Fruit fly (Drosophila melanogaster) whole organism, embryonic: ENCODE data around the gene CG4461.

Source experiments
- C15 ChIP-seq: fragments of 200-800 bp; sonication (Bioruptor generic); IDR thresholded peaks from 3 replicates; pipeline ENCODE4 v1.3.6; 2022; ENCODE audit warnings: missing biosample characterization, missing genetic modification characterization
- CG12219 ChIP-seq: fragments of 200-800 bp; sonication (Bioruptor generic); optimal IDR thresholded peaks from 3 replicates; lab custom pipeline; 2018; ENCODE audit warnings: missing biosample characterization, mild to moderate bottlenecking, missing genetic modification characterization
- CG14710 ChIP-seq: fragments of 200-800 bp; sonication (Bioruptor generic); optimal IDR thresholded peaks from 3 replicates; lab custom pipeline; 2019; ENCODE audit warnings: missing biosample characterization, mild to moderate bottlenecking, missing genetic modification characterization, moderate library complexity
- CG15479 ChIP-seq: fragments of 200-800 bp; sonication (Bioruptor generic); optimal IDR thresholded peaks from 3 replicates; lab custom pipeline; 2019; ENCODE audit warnings: missing biosample characterization, mild to moderate bottlenecking, missing genetic modification characterization, moderate library complexity
- CG1602 ChIP-seq: fragments of 200-800 bp; sonication (Bioruptor generic); optimal IDR thresholded peaks from 3 replicates; lab custom pipeline; 2016; ENCODE audit warnings: missing biosample characterization, missing genetic modification characterization
- CG17328 ChIP-seq: fragments of 200-800 bp; sonication (Bioruptor generic); IDR thresholded peaks from 2 replicates; pipeline ENCODE4 v1.3.6; 2022; ENCODE audit warnings: missing biosample characterization, missing genetic modification characterization
- CG17802 ChIP-seq: fragments of 200-800 bp; sonication (Bioruptor generic); optimal IDR thresholded peaks from 2 replicates; lab custom pipeline; 2018; ENCODE audit warnings: missing biosample characterization, mild to moderate bottlenecking, missing genetic modification characterization, moderate library complexity
- CG18262 ChIP-seq: fragments of 200-800 bp; optimal IDR thresholded peaks from 3 replicates; lab custom pipeline; 2019; ENCODE audit warnings: missing biosample characterization, mild to moderate bottlenecking, missing genetic modification characterization, moderate library complexity
- CG1832 ChIP-seq: fragments of 200-800 bp; sonication (Bioruptor generic); optimal IDR thresholded peaks from 2 replicates; lab custom pipeline; 2017; ENCODE audit warnings: missing biosample characterization, mild to moderate bottlenecking, missing genetic modification characterization, inconsistent platforms
- CG18476 ChIP-seq: fragments of 200-800 bp; sonication (Bioruptor generic); optimal IDR thresholded peaks from 2 replicates; lab custom pipeline; 2016; ENCODE audit warnings: missing biosample characterization, mild to moderate bottlenecking, missing genetic modification characterization
- CG18619 ChIP-seq: fragments of 200-800 bp; sonication (Bioruptor generic); optimal IDR thresholded peaks from 3 replicates; lab custom pipeline; 2017; ENCODE audit warnings: missing biosample characterization, mild to moderate bottlenecking, missing genetic modification characterization
- CG2202 ChIP-seq: fragments of 200-800 bp; sonication (Bioruptor generic); optimal IDR thresholded peaks from 2 replicates; lab custom pipeline; 2018; ENCODE audit warnings: missing biosample characterization, mild to moderate bottlenecking, missing genetic modification characterization
- CG7372 ChIP-seq: fragments of 200-800 bp; sonication (Bioruptor generic); IDR thresholded peaks from 2 replicates; pipeline ENCODE4 v1.3.6; 2022; ENCODE audit warnings: missing biosample characterization, missing genetic modification characterization
- CG8281 ChIP-seq: fragments of 200-800 bp; sonication (Bioruptor generic); optimal IDR thresholded peaks from 2 replicates; lab custom pipeline; 2018; ENCODE audit warnings: missing biosample characterization, mild to moderate bottlenecking, missing genetic modification characterization, moderate library complexity
- CG8478 ChIP-seq: fragments of >200 bp; optimal IDR thresholded peaks from 2 replicates; lab custom pipeline; 2018
- CG8944 ChIP-seq: fragments of 200-800 bp; sonication (Bioruptor generic); optimal IDR thresholded peaks from 3 replicates; lab custom pipeline; 2016; ENCODE audit warnings: missing biosample characterization, missing genetic modification characterization
- Gug ChIP-seq: fragments of 200-800 bp; sonication (Bioruptor generic); IDR thresholded peaks from 4 replicates; pipeline ENCODE4 v1.3.6; 2022; ENCODE audit warnings: missing biosample characterization, missing genetic modification characterization
- HHEX ChIP-seq: fragments of 200-800 bp; sonication (Bioruptor generic); optimal IDR thresholded peaks from 3 replicates; lab custom pipeline; 2017; ENCODE audit warnings: missing biosample characterization, mild to moderate bottlenecking, missing genetic modification characterization, missing genetic modification reagents
- HLH4C ChIP-seq: fragments of 200-800 bp; sonication (Bioruptor generic); IDR thresholded peaks from 3 replicates; pipeline ENCODE4 v1.3.6; 2022; ENCODE audit warnings: missing biosample characterization, missing genetic modification characterization; ENCODE audit not compliant: partially characterized antibody
- Hey ChIP-seq: fragments of 200-800 bp; sonication (Bioruptor generic); optimal IDR thresholded peaks from 3 replicates; lab custom pipeline; 2018; ENCODE audit warnings: missing biosample characterization, mild to moderate bottlenecking, missing genetic modification characterization
- Hr39 ChIP-seq: fragments of >200 bp; optimal IDR thresholded peaks from 2 replicates; lab custom pipeline; 2017
- Hr51 ChIP-seq, 2 experiments: fragments of 200-800 bp; sonication (Bioruptor generic); optimal IDR thresholded peaks; 2 replicates in 1 of 2; 3 replicates in 1 of 2; lab custom pipeline; 2016 to 2018; ENCODE audit warnings: missing biosample characterization in 2 of 2, missing genetic modification characterization in 2 of 2, mild to moderate bottlenecking in 1 of 2, moderate library complexity in 1 of 2
- Meics ChIP-seq: fragments of 200-800 bp; sonication (Bioruptor generic); optimal IDR thresholded peaks from 2 replicates; lab custom pipeline; 2017; ENCODE audit warnings: missing biosample characterization, mild to moderate bottlenecking, missing genetic modification characterization
- Mrtf ChIP-seq: fragments of 200-800 bp; sonication (Bioruptor generic); IDR thresholded peaks from 3 replicates; pipeline ENCODE4 v1.3.6; 2022; ENCODE audit warnings: missing biosample characterization, missing genetic modification characterization
- NC2β ChIP-seq: fragments of 200-800 bp; sonication (Bioruptor generic); optimal IDR thresholded peaks from 2 replicates; lab custom pipeline; 2016; ENCODE audit warnings: missing biosample characterization, missing genetic modification characterization
- NFAT ChIP-seq: fragments of 200-800 bp; sonication (Bioruptor generic); IDR thresholded peaks from 2 replicates; pipeline ENCODE4 v1.3.6; 2022; ENCODE audit warnings: missing biosample characterization, missing genetic modification characterization
- Pdp1 ChIP-seq, 2 experiments: fragments of 200-800 bp; sonication (Bioruptor generic); optimal IDR thresholded peaks; 3 replicates each; lab custom pipeline; 2016; ENCODE audit warnings: missing biosample characterization in 2 of 2, missing genetic modification characterization in 2 of 2, mild to moderate bottlenecking in 1 of 2, moderate library complexity in 1 of 2
- Ptx1 ChIP-seq: fragments of 200-800 bp; sonication (Bioruptor generic); IDR thresholded peaks from 2 replicates; pipeline ENCODE4 v1.3.6; 2022; ENCODE audit warnings: missing biosample characterization, missing genetic modification characterization
- Six4 ChIP-seq: fragments of 200-800 bp; sonication (Bioruptor generic); optimal IDR thresholded peaks from 2 replicates; lab custom pipeline; 2016; ENCODE audit warnings: missing biosample characterization, missing genetic modification characterization
- Sry-β ChIP-seq: fragments of 200-800 bp; sonication (Bioruptor generic); optimal IDR thresholded peaks from 2 replicates; lab custom pipeline; 2018; ENCODE audit warnings: missing biosample characterization, mild to moderate bottlenecking, missing genetic modification characterization, moderate library complexity
- amos ChIP-seq: fragments of 200-800 bp; sonication (Bioruptor generic); IDR thresholded peaks from 2 replicates; pipeline ENCODE4 v1.3.6; 2022; ENCODE audit warnings: missing biosample characterization, missing genetic modification characterization; ENCODE audit not compliant: partially characterized antibody
- bcd ChIP-seq: fragments of 200-800 bp; sonication (Bioruptor generic); optimal IDR thresholded peaks from 2 replicates; lab custom pipeline; 2017; ENCODE audit warnings: missing biosample characterization, mild to moderate bottlenecking, missing genetic modification characterization
- bowl ChIP-seq: fragments of 200-800 bp; sonication (Bioruptor generic); IDR thresholded peaks from 2 replicates; pipeline ENCODE4 v1.3.6; 2022; ENCODE audit warnings: missing biosample characterization, missing genetic modification characterization
- da ChIP-seq: fragments of 200-800 bp; sonication (Bioruptor generic); optimal IDR thresholded peaks from 2 replicates; lab custom pipeline; 2016; ENCODE audit warnings: missing biosample characterization, missing genetic modification characterization
- dpn ChIP-seq, 2 experiments: fragments of 200-800 bp; sonication (Bioruptor generic); optimal IDR thresholded peaks; 3 replicates each; lab custom pipeline; 2016; ENCODE audit warnings: missing biosample characterization in 2 of 2, missing genetic modification characterization in 2 of 2
- ems ChIP-seq: fragments of 200-800 bp; sonication (Bioruptor generic); optimal IDR thresholded peaks from 3 replicates; lab custom pipeline; 2016; ENCODE audit warnings: missing biosample characterization, missing genetic modification characterization
- gt ChIP-seq: fragments of 200-800 bp; sonication (Bioruptor generic); IDR thresholded peaks from 2 replicates; pipeline ENCODE4 v1.3.6; 2022; ENCODE audit warnings: missing biosample characterization, missing genetic modification characterization
- her ChIP-seq: fragments of 200-800 bp; sonication (Bioruptor generic); optimal IDR thresholded peaks from 2 replicates; lab custom pipeline; 2016; ENCODE audit warnings: missing biosample characterization, missing genetic modification characterization
- hth ChIP-seq: fragments of >200 bp; optimal IDR thresholded peaks from 2 replicates; lab custom pipeline; 2017; ENCODE audit warnings: inconsistent platforms
- jigr1 ChIP-seq: fragments of 200-800 bp; sonication (Bioruptor generic); IDR thresholded peaks from 3 replicates; pipeline ENCODE4 v1.3.6; 2022; ENCODE audit warnings: missing biosample characterization, missing genetic modification characterization
- jumu ChIP-seq: fragments of 200-800 bp; sonication (Bioruptor generic); optimal IDR thresholded peaks from 3 replicates; lab custom pipeline; 2016; ENCODE audit warnings: missing biosample characterization, missing genetic modification characterization
- knrl ChIP-seq: fragments of 200-800 bp; sonication (Bioruptor generic); IDR thresholded peaks from 3 replicates; pipeline ENCODE4 v1.3.6; 2022; ENCODE audit warnings: missing biosample characterization, missing genetic modification characterization; ENCODE audit not compliant: partially characterized antibody
- lmd ChIP-seq: fragments of 200-800 bp; sonication (Bioruptor generic); IDR thresholded peaks from 2 replicates; pipeline ENCODE4 v1.3.6; 2022; ENCODE audit warnings: missing biosample characterization, missing genetic modification characterization
- luna ChIP-seq: fragments of 200-800 bp; sonication (Bioruptor generic); optimal IDR thresholded peaks from 2 replicates; lab custom pipeline; 2016; ENCODE audit warnings: missing biosample characterization, missing genetic modification characterization
- pnt ChIP-seq: fragments of 200-800 bp; sonication (Bioruptor generic); optimal IDR thresholded peaks from 3 replicates; lab custom pipeline; 2016; ENCODE audit warnings: missing biosample characterization, missing genetic modification characterization
- rib ChIP-seq: fragments of 200-800 bp; sonication (Bioruptor generic); IDR thresholded peaks from 2 replicates; pipeline ENCODE4 v1.3.6; 2022; ENCODE audit warnings: missing biosample characterization, missing genetic modification characterization
- slbo ChIP-seq: fragments of 200-800 bp; sonication (Bioruptor generic); IDR thresholded peaks from 2 replicates; pipeline ENCODE4 v1.3.6; 2022; ENCODE audit warnings: missing biosample characterization, missing genetic modification characterization
- so ChIP-seq: fragments of 200-800 bp; sonication (Bioruptor generic); IDR thresholded peaks from 3 replicates; pipeline ENCODE4 v1.3.6; 2022; ENCODE audit warnings: missing biosample characterization, missing genetic modification characterization
- ttk ChIP-seq: fragments of 200-800 bp; sonication (Bioruptor generic); IDR thresholded peaks from 2 replicates; pipeline ENCODE4 v2.1.2; 2022; ENCODE audit warnings: missing biosample characterization, missing genetic modification characterization
- vnd ChIP-seq: fragments of 200-800 bp; sonication (Bioruptor generic); IDR thresholded peaks from 3 replicates; pipeline ENCODE4 v1.3.6; 2022; ENCODE audit warnings: missing biosample characterization, missing genetic modification characterization; ENCODE audit not compliant: partially characterized antibody
- vvl ChIP-seq: fragments of 200-800 bp; sonication (Bioruptor generic); IDR thresholded peaks from 2 replicates; pipeline ENCODE4 v1.3.6; 2022; ENCODE audit warnings: missing biosample characterization, missing genetic modification characterization
- zf30C ChIP-seq: fragments of 200-800 bp; sonication (Bioruptor generic); optimal IDR thresholded peaks from 3 replicates; lab custom pipeline; 2018; ENCODE audit warnings: missing biosample characterization, mild to moderate bottlenecking, missing genetic modification characterization

CG4461 gene

DNA sequence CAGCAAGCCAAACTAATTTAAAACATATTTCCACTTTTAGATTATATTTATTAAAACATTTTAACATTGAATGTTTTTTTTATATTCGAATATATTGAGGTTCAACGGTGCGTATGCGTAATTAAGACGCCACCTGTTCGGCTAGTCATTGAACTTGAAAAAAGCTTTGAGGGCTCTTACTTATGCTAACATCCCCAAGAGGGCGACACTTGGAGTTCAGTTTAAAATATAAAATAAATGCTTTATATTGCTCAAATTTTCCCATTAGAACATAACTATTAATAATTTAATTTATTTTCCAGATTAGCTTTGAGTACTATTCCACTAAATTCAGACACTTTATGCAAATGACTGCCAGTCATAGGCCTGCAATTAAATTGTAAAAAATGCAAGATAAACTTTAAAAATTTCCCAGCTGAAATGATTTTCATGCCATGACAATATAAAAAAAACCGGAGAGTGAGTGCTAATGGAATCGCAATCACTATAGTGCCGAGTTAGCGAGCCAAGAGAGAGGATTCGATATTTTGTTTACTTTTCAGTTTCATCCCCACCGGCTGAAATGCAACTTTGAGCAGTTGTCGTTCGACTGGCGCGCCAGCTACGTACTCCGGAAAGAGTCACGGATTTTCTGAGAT lies 41.4 kb upstream of the CG4461 start, which contains the start of gene PGRP-LA (continued):
- TF ChIP-seq CG7372 = peak; percentile 98
- TF ChIP-seq lmd = peak; percentile 47; the same call in 1 of the 2 replicates
- no peak for TF ChIP-seq Hr39 (lab: Kevin White, UChicago)
- TF ChIP-seq HHEX = peak; percentile 9
- TF ChIP-seq CG8281 (tag; lab: Kevin White, UChicago) = no peak
- no peak for TF ChIP-seq CG17802
- no peak for TF ChIP-seq jumu
- no peak for TF ChIP-seq pnt (GFP tag; lab: Kevin White, UChicago)
- no peak; the same call in 1 of the 2 replicates for TF ChIP-seq CG17328
- no peak for TF ChIP-seq CG18262
- TF ChIP-seq CG18476 (GFP tag; lab: Kevin White, UChicago) = no peak
- no peak for TF ChIP-seq Hey (tag; lab: Kevin White, UChicago)
- peak in 1 of 2 experiments; percentile 36 for TF ChIP-seq dpn (GFP tag; optimal IDR thresholded peaks at IDR 0.05; lab: Kevin White, UChicago)
- TF ChIP-seq bcd (GFP tag; lab: Kevin White, UChicago) = no peak
- TF ChIP-seq CG18619 = no peak
- TF ChIP-seq ttk (GFP tag; lab: Robert Waterston, UW) = no peak
- TF ChIP-seq amos (GFP tag; lab: Robert Waterston, UW) = no peak
- no peak for TF ChIP-seq CG8478 (lab: Kevin White, UChicago)
- no peak for TF ChIP-seq Pdp1 (GFP tag; optimal IDR thresholded peaks at IDR 0.05; lab: Kevin White, UChicago)
- TF ChIP-seq so (GFP tag; lab: Robert Waterston, UW) = no peak
- no peak for TF ChIP-seq CG1832 (GFP tag; lab: Kevin White, UChicago)
- TF ChIP-seq HLH4C (GFP tag; lab: Robert Waterston, UW) = no peak
- TF ChIP-seq NC2β (GFP tag; lab: Kevin White, UChicago) = no peak
- no peak for TF ChIP-seq Sry-β (GFP tag; lab: Kevin White, UChicago)
- no peak for TF ChIP-seq CG14710 (tag; lab: Kevin White, UChicago)
- TF ChIP-seq Six4 = peak; percentile 1
- peak; percentile 64; the same call in 1 of the 2 replicates for TF ChIP-seq NFAT (GFP tag; lab: Robert Waterston, UW)
- TF ChIP-seq slbo (GFP tag; lab: Robert Waterston, UW) = peak; percentile 57
- TF ChIP-seq luna = no peak
- TF ChIP-seq C15 (GFP tag; lab: Robert Waterston, UW) = no peak
- peak; percentile 44; the same call in 1 of the 2 replicates for TF ChIP-seq Ptx1
- TF ChIP-seq Meics = peak; percentile 56
- no peak for TF ChIP-seq hth (lab: Kevin White, UChicago)
- TF ChIP-seq CG2202 (tag; lab: Kevin White, UChicago) = no peak
- TF ChIP-seq bowl (GFP tag; lab: Robert Waterston, UW) = no peak
- no peak for TF ChIP-seq vnd (GFP tag; lab: Robert Waterston, UW)
- no peak for TF ChIP-seq zf30C
- TF ChIP-seq CG15479 = no peak
- no peak for TF ChIP-seq CG1602 (GFP tag; lab: Kevin White, UChicago)
- TF ChIP-seq rib (GFP tag; lab: Robert Waterston, UW) = no peak
- no peak for TF ChIP-seq Mrtf (GFP tag; lab: Robert Waterston, UW)
- TF ChIP-seq gt = no peak
- no peak for TF ChIP-seq Gug (GFP tag; lab: Robert Waterston, UW)
- TF ChIP-seq ems = no peak
- no peak for TF ChIP-seq her (GFP tag; lab: Kevin White, UChicago)
- TF ChIP-seq CG8944 = no peak
- TF ChIP-seq jigr1 (GFP tag; lab: Robert Waterston, UW) = no peak
- TF ChIP-seq CG12219 (GFP tag; lab: Kevin White, UChicago) = no peak
- no peak for TF ChIP-seq knrl (GFP tag; lab: Robert Waterston, UW)
- peak in 1 of 2 experiments; percentile 52 for TF ChIP-seq Hr51 (GFP tag; optimal IDR thresholded peaks at IDR 0.05; lab: Kevin White, UChicago)
- TF ChIP-seq vvl (GFP tag; lab: Robert Waterston, UW) = peak; percentile 35; the same call in 1 of the 2 replicates
- no peak for TF ChIP-seq da
